Worm (Caenorhabditis elegans): ENCODE measurements around the gene eif-2Bepsilon.
A peak's percentile ranks its signal among the peaks of the same experiment; 100 is the strongest.

eif-2Bepsilon gene

ce11 chrII:8646437-8646836 is 15.2 kb upstream of the eif-2Bepsilon start:
- no peak for TF ChIP-seq elt-1 (tag; optimal IDR thresholded peaks at IDR 0.05)
- no peak for TF ChIP-seq ceh-82 (tag; optimal IDR thresholded peaks at IDR 0.05)
- no peak for TF ChIP-seq mml-1 (tag; optimal IDR thresholded peaks at IDR 0.05)
- no peak for TF ChIP-seq skn-1 (tag; optimal IDR thresholded peaks at IDR 0.05)
- TF ChIP-seq R02D3.7 (tag; optimal IDR thresholded peaks at IDR 0.05): no peak
- TF ChIP-seq eor-1 (tag; optimal IDR thresholded peaks at IDR 0.05): no peak
- no peak for TF ChIP-seq sea-2 (GFP tag; optimal IDR thresholded peaks at IDR 0.05)
- TF ChIP-seq fkh-2 (tag; optimal IDR thresholded peaks at IDR 0.05): no peak
- no peak for TF ChIP-seq nhr-11 (tag; optimal IDR thresholded peaks at IDR 0.05)
- no peak for TF ChIP-seq nhr-12 (tag; optimal IDR thresholded peaks at IDR 0.05)
- no peak for TF ChIP-seq unc-62 (GFP tag; optimal IDR thresholded peaks at IDR 0.05)
- no peak for TF ChIP-seq pha-4 (tag; optimal IDR thresholded peaks at IDR 0.05)
- TF ChIP-seq egl-27 (tag; optimal IDR thresholded peaks at IDR 0.05): no peak
- no peak for TF ChIP-seq ceh-28 (tag; optimal IDR thresholded peaks at IDR 0.05)
- no peak for TF ChIP-seq ztf-11 (tag; optimal IDR thresholded peaks at IDR 0.05)
- TF ChIP-seq unc-39 (tag; optimal IDR thresholded peaks at IDR 0.05): no peak
- TF ChIP-seq hmg-11 (tag; optimal IDR thresholded peaks at IDR 0.05): no peak

DNA sequence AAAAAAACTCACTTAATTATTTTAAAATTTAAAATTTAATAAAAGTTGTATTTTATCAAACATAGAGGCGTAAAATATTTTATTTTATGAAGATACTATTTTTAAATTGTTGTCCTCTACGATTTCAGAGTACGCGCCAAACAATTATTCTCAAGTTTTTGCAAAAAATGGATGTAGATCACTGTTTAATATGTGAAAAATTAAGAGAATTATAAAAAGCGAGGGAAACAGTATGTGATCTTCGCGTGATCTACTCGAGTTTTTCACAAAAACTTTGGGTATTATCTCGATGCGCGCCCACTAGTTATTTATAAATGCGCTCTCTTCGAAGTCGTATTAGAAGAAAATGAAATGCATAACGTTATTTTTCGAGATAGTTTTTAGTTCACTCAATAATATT is 12.8 kb upstream of the eif-2Bepsilon start:
- no peak for TF ChIP-seq zag-1 (tag; optimal IDR thresholded peaks at IDR 0.05)
- no peak for TF ChIP-seq fos-1 (tag; optimal IDR thresholded peaks at IDR 0.05)
- TF ChIP-seq snpc-4 (tag; optimal IDR thresholded peaks at IDR 0.05): no peak
- no peak for TF ChIP-seq mml-1 (tag; optimal IDR thresholded peaks at IDR 0.05)
- TF ChIP-seq ZK546.5 (tag; optimal IDR thresholded peaks at IDR 0.05): no peak
- TF ChIP-seq lsy-12 (tag; optimal IDR thresholded peaks at IDR 0.05): no peak
- no peak for TF ChIP-seq elt-3 (tag; optimal IDR thresholded peaks at IDR 0.05)
- TF ChIP-seq nhr-67 (tag; optimal IDR thresholded peaks at IDR 0.05): no peak
- TF ChIP-seq ceh-28 (tag; optimal IDR thresholded peaks at IDR 0.05): no peak
- no peak for TF ChIP-seq sea-2 (GFP tag; optimal IDR thresholded peaks at IDR 0.05)
- TF ChIP-seq eor-1 (tag; optimal IDR thresholded peaks at IDR 0.05): no peak
- no peak for TF ChIP-seq nhr-77 (tag; optimal IDR thresholded peaks at IDR 0.05)
- no peak for TF ChIP-seq elt-1 (tag; optimal IDR thresholded peaks at IDR 0.05)
- no peak for TF ChIP-seq tbx-2 (tag; optimal IDR thresholded peaks at IDR 0.05)
- no peak for TF ChIP-seq nhr-25 (tag; optimal IDR thresholded peaks at IDR 0.05)

DNA sequence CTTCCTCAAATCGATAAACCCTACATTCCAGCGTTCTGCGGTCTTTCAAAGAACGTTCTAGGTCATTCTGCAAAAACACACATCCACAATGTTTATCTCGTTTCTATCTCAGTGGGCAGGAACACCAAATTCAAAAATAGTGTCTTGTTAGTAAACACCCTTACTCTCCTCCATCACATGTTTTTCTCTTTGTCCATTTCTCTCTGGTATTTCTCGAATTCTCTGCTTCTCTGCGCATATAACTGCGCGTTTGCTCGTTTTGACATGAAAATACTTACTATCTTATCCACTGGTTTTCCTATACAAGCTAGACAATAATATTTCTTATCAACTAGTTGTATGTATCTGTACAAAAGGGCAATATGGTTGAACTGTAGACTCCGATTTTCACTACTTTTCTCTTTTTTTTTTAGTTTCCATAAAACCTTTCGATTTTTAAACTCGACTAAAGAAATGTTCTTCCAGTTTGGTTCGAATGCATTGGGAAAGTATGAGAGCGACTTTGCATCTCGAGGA is 11.0 kb upstream of the eif-2Bepsilon start, which contains the start of gene pyr-1:
pyr-1 (plus strand) TSS at position 466 of the 516 bp plus-strand sequence.
- TF ChIP-seq elt-3 (tag; optimal IDR thresholded peaks at IDR 0.05) (no peak), pha-4 (tag; optimal IDR thresholded peaks at IDR 0.05) (peak; percentile 91), unc-62 (GFP tag; optimal IDR thresholded peaks at IDR 0.05) (no peak), egl-5 (tag; optimal IDR thresholded peaks at IDR 0.05) (peak; percentile 58), elt-2 (tag; optimal IDR thresholded peaks at IDR 0.05) (peak; percentile 9)

ce11 chrII:8658835-8659234 is 2.8 kb upstream of the eif-2Bepsilon start, which contains the start of gene atg-10:
atg-10 (plus strand) TSS chrII:8659135.
- TF ChIP-seq elt-2 (tag; optimal IDR thresholded peaks at IDR 0.05) (no peak), ZK546.5 (tag; optimal IDR thresholded peaks at IDR 0.05) (no peak), lsy-12 (tag; optimal IDR thresholded peaks at IDR 0.05) (no peak), nhr-237 (tag; optimal IDR thresholded peaks at IDR 0.05) (no peak), ztf-4 (tag; optimal IDR thresholded peaks at IDR 0.05) (no peak), sea-2 (GFP tag; optimal IDR thresholded peaks at IDR 0.05) (no peak), lin-15B (tag; optimal IDR thresholded peaks at IDR 0.05) (no peak), unc-39 (tag; optimal IDR thresholded peaks at IDR 0.05) (no peak), pqm-1 (tag; optimal IDR thresholded peaks at IDR 0.05) (no peak), R02D3.7 (tag; optimal IDR thresholded peaks at IDR 0.05) (no peak), jun-1 (tag; optimal IDR thresholded peaks at IDR 0.05) (no peak), mml-1 (tag; optimal IDR thresholded peaks at IDR 0.05) (no peak), elt-1 (tag; optimal IDR thresholded peaks at IDR 0.05) (no peak), ama-1 (optimal IDR thresholded peaks at IDR 0.05) (no peak), ceh-9 (tag; optimal IDR thresholded peaks at IDR 0.05) (no peak), nhr-23 (tag; optimal IDR thresholded peaks at IDR 0.05) (no peak), skn-1 (tag; optimal IDR thresholded peaks at IDR 0.05) (no peak)

All from whole organism, L3 larva.